Worm (Caenorhabditis elegans): ENCODE measurements around the gene F43C11.6.

DNA sequence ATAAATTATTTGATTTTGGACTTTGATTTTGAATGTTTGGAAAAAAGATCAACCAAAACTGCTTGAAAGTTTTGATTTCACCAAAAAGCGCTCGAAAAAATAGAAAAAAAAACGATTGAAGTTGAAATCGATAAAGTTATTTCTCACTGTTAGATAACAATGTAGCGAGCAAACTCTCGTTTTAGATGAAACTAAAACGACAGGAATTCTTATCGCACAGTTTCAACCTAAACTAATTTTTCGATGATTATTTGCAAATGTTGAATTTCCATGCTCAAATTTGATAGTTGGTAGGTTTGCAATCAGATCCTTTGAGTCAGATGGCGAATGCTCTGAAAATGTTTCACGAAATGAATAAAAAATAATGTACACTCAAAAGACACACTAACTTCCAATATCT lies 49.7 kb upstream of the F43C11.6 start:
- no peak for TF ChIP-seq lin-15B (tag; optimal IDR thresholded peaks at IDR 0.05)
- no peak for TF ChIP-seq nhr-76 (tag; optimal IDR thresholded peaks at IDR 0.05)
- no peak for TF ChIP-seq dmd-8 (GFP tag; IDR thresholded peaks at IDR 0.05)
- TF ChIP-seq lin-1 (GFP tag; IDR thresholded peaks at IDR 0.05) = no peak
- TF ChIP-seq nhr-28 (tag; optimal IDR thresholded peaks at IDR 0.05) = no peak
- no peak for TF ChIP-seq ama-1 (optimal IDR thresholded peaks at IDR 0.05)
- peak in 1 of 2 experiments; percentile 6 for TF ChIP-seq unc-62 (GFP tag; optimal IDR thresholded peaks at IDR 0.05 in 1 of 2)
- no peak for TF ChIP-seq unc-62 (tag; optimal IDR thresholded peaks at IDR 0.05)
- no peak for TF ChIP-seq zfp-2 (tag; optimal IDR thresholded peaks at IDR 0.05)
- TF ChIP-seq fkh-10 (GFP tag; optimal IDR thresholded peaks at IDR 0.05) = no peak
- no peak for TF ChIP-seq mdl-1 (tag; optimal IDR thresholded peaks at IDR 0.05)
- TF ChIP-seq nhr-111 (GFP tag; optimal IDR thresholded peaks at IDR 0.05) = no peak
- no peak for TF ChIP-seq jun-1 (tag; optimal IDR thresholded peaks at IDR 0.05)

Measured in whole organism, L4 larva.